Worm (Caenorhabditis elegans) whole organism, late embryonic: ENCODE data around the gene fbxa-172.

Source experiments
- C08G9.2 ChIP-seq: sonication (generic microtip); optimal IDR thresholded peaks from 2 replicates; lab custom pipeline; 2016; ENCODE audit warnings: mild to moderate bottlenecking, missing genetic modification characterization, moderate library complexity, missing compliant biosample characterization
- F13H6.1 ChIP-seq: sonication (generic microtip); optimal IDR thresholded peaks from 2 replicates; lab custom pipeline; 2016; ENCODE audit warnings: missing genetic modification characterization, missing compliant biosample characterization
- K02D7.2 ChIP-seq: sonication (generic microtip); optimal IDR thresholded peaks from 2 replicates; lab custom pipeline; 2017; ENCODE audit warnings: mild to moderate bottlenecking, missing genetic modification characterization, missing compliant biosample characterization
- K09A11.1 ChIP-seq: sonication (generic microtip); optimal IDR thresholded peaks from 2 replicates; lab custom pipeline; 2017; ENCODE audit warnings: antibody characterized with exemption, mild to moderate bottlenecking, missing genetic modification characterization, missing compliant biosample characterization; ENCODE audit not compliant: insufficient read depth
- Y22D7AL.16 ChIP-seq: sonication (generic microtip); optimal IDR thresholded peaks from 2 replicates; lab custom pipeline; 2016; ENCODE audit warnings: missing genetic modification characterization, missing compliant biosample characterization
- ahr-1 ChIP-seq: sonication (generic microtip); optimal IDR thresholded peaks from 2 replicates; lab custom pipeline; 2016; ENCODE audit warnings: missing genetic modification characterization, missing compliant biosample characterization
- ceh-14 ChIP-seq: sonication (generic microtip); optimal IDR thresholded peaks from 2 replicates; lab custom pipeline; 2016; ENCODE audit warnings: missing genotype, missing genetic modification characterization, missing compliant biosample characterization
- ceh-2 ChIP-seq: sonication (generic microtip); optimal IDR thresholded peaks from 2 replicates; lab custom pipeline; 2016; ENCODE audit warnings: missing genotype, missing genetic modification characterization, missing compliant biosample characterization
- ceh-22 ChIP-seq: sonication (generic microtip); optimal IDR thresholded peaks from 2 replicates; lab custom pipeline; 2017; ENCODE audit warnings: missing biosample characterization, missing genetic modification characterization
- ceh-31 ChIP-seq: sonication (generic microtip); optimal IDR thresholded peaks from 2 replicates; lab custom pipeline; 2016; ENCODE audit warnings: missing genetic modification characterization, missing compliant biosample characterization
- ceh-45 ChIP-seq: fragments of 200-800 bp; sonication (Bioruptor generic); IDR thresholded peaks from 2 replicates; pipeline ENCODE4 v1.3.6; 2022; ENCODE audit warnings: missing genetic modification reagents, missing genetic modification characterization, missing compliant biosample characterization
- elt-2 ChIP-seq: sonication (generic microtip); optimal IDR thresholded peaks from 2 replicates; lab custom pipeline; 2016; ENCODE audit warnings: missing genetic modification reagents, missing genetic modification characterization, missing compliant biosample characterization
- ets-4 ChIP-seq: sonication (generic microtip); optimal IDR thresholded peaks from 2 replicates; lab custom pipeline; 2016; ENCODE audit warnings: missing genetic modification characterization, missing compliant biosample characterization
- fkh-6 ChIP-seq: sonication (generic microtip); optimal IDR thresholded peaks from 2 replicates; lab custom pipeline; 2016; ENCODE audit warnings: missing genetic modification characterization, missing compliant biosample characterization
- gmeb-2 ChIP-seq: sonication (generic microtip); optimal IDR thresholded peaks from 2 replicates; lab custom pipeline; 2016; ENCODE audit warnings: missing genetic modification characterization, inconsistent platforms, missing compliant biosample characterization
- hlh-13 ChIP-seq: fragments of 200-800 bp; sonication (Bioruptor generic); optimal IDR thresholded peaks from 2 replicates; lab custom pipeline; 2018; ENCODE audit warnings: mild to moderate bottlenecking, missing genetic modification characterization, missing compliant biosample characterization
- hlh-15 ChIP-seq: sonication (generic microtip); optimal IDR thresholded peaks from 2 replicates; lab custom pipeline; 2016; ENCODE audit warnings: missing genetic modification characterization, missing compliant biosample characterization
- hlh-6 ChIP-seq: sonication (generic microtip); optimal IDR thresholded peaks from 2 replicates; lab custom pipeline; 2016; ENCODE audit warnings: missing genotype, missing genetic modification characterization, missing compliant biosample characterization
- hlh-8 ChIP-seq: sonication (generic microtip); optimal IDR thresholded peaks from 2 replicates; lab custom pipeline; 2016; ENCODE audit warnings: missing genotype, missing genetic modification characterization, missing compliant biosample characterization
- lim-6 ChIP-seq: sonication (generic microtip); optimal IDR thresholded peaks from 2 replicates; lab custom pipeline; 2016; ENCODE audit warnings: missing genetic modification characterization, missing compliant biosample characterization
- madf-2 ChIP-seq: sonication (generic microtip); optimal IDR thresholded peaks from 2 replicates; lab custom pipeline; 2017; ENCODE audit warnings: missing genetic modification characterization, missing compliant biosample characterization
- nfya-1 ChIP-seq: sonication (generic microtip); optimal IDR thresholded peaks from 2 replicates; lab custom pipeline; 2017; ENCODE audit warnings: missing genetic modification characterization, mild to moderate bottlenecking, missing compliant biosample characterization, antibody characterized with exemption, moderate library complexity
- nhr-232 ChIP-seq: sonication (generic microtip); optimal IDR thresholded peaks from 2 replicates; lab custom pipeline; 2016; ENCODE audit warnings: missing genetic modification characterization, missing compliant biosample characterization
- npax-4 ChIP-seq: sonication (generic microtip); optimal IDR thresholded peaks from 2 replicates; lab custom pipeline; 2016; ENCODE audit warnings: missing genetic modification characterization, missing compliant biosample characterization
- odd-2 ChIP-seq: sonication (generic microtip); optimal IDR thresholded peaks from 2 replicates; lab custom pipeline; 2017; ENCODE audit warnings: antibody characterized with exemption, mild to moderate bottlenecking, missing genetic modification characterization, missing compliant biosample characterization
- pag-3 ChIP-seq: sonication (generic microtip); optimal IDR thresholded peaks from 2 replicates; lab custom pipeline; 2016; ENCODE audit warnings: missing compliant biosample characterization, missing genetic modification characterization, borderline replicate concordance
- pha-2 ChIP-seq: sonication (generic microtip); optimal IDR thresholded peaks from 2 replicates; lab custom pipeline; 2017; ENCODE audit warnings: mild to moderate bottlenecking, missing genetic modification characterization, missing compliant biosample characterization
- pha-4 ChIP-seq: fragments of 150-350 bp; optimal IDR thresholded peaks from 2 replicates; lab custom pipeline; 2018; ENCODE audit warnings: missing biosample characterization, missing genetic modification reagents, missing genetic modification characterization
- ref-2 ChIP-seq: sonication (generic microtip); optimal IDR thresholded peaks from 2 replicates; lab custom pipeline; 2016; ENCODE audit warnings: missing genetic modification characterization, missing compliant biosample characterization
- rnt-1 ChIP-seq: sonication (generic microtip); optimal IDR thresholded peaks from 2 replicates; lab custom pipeline; 2016; ENCODE audit warnings: missing genetic modification characterization, missing compliant biosample characterization
- sox-2 ChIP-seq: fragments of 200-800 bp; sonication (Bioruptor generic); IDR thresholded peaks from 2 replicates; pipeline ENCODE4 v1.3.6; 2022; ENCODE audit warnings: missing genetic modification reagents, missing genetic modification characterization, missing compliant biosample characterization
- syd-9 ChIP-seq: sonication (generic microtip); optimal IDR thresholded peaks from 2 replicates; lab custom pipeline; 2016; ENCODE audit warnings: mild to moderate bottlenecking, missing genetic modification characterization, moderate library complexity, missing compliant biosample characterization
- tbx-2 ChIP-seq: sonication (generic microtip); optimal IDR thresholded peaks from 2 replicates; lab custom pipeline; 2016; ENCODE audit warnings: missing genetic modification characterization, missing compliant biosample characterization
- ttx-3 ChIP-seq: sonication (generic microtip); optimal IDR thresholded peaks from 2 replicates; lab custom pipeline; 2016; ENCODE audit warnings: missing genetic modification reagents, missing genetic modification characterization, missing compliant biosample characterization
- unc-3 ChIP-seq, 2 experiments: fragments of 200-800 bp in 1 of 2; sonication (Bioruptor generic) in 1 of 2; sonication (generic microtip) in 1 of 2; conservative IDR thresholded peaks in 1 of 2; optimal IDR thresholded peaks in 1 of 2; 2 replicates each; pipeline versions ENCODE4 v1.3.6 to Lab custom; 2016 to 2022; ENCODE audit warnings: missing compliant biosample characterization in 2 of 2, missing genetic modification characterization in 2 of 2, missing genetic modification reagents in 1 of 2
- unc-42 ChIP-seq: sonication (generic microtip); optimal IDR thresholded peaks from 2 replicates; lab custom pipeline; 2016; ENCODE audit warnings: missing genotype, missing genetic modification characterization, missing compliant biosample characterization
- unc-86 ChIP-seq: sonication (generic microtip); optimal IDR thresholded peaks from 2 replicates; lab custom pipeline; 2016; ENCODE audit warnings: missing genetic modification characterization, missing compliant biosample characterization
- zip-5 ChIP-seq: sonication (generic microtip); optimal IDR thresholded peaks from 2 replicates; lab custom pipeline; 2016; ENCODE audit warnings: missing genetic modification characterization, missing compliant biosample characterization

fbxa-172 gene

DNA sequence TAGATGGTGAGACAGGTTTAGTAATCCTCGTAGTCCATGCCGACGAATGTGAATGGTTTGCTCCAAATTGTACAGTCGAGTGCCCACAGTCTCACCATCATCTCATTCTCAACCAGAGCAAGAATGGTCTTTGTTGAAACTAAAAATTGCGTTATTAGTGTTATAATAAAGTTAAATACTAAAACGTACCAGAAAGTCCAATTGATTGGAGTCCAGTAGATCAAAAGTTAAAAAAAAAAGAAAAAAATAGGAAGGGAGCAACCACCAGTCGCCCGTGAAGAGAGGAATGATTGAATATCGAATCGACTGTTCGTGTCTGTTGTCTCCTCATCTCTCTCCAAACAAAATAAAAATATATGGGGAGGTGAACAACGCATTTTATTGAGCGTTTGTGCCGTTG, 28.6 kb upstream of the fbxa-172 start, which contains the start of gene C18D4.12:
TSS of gene C18D4.12 (minus strand) at position 101 of the 400 bp plus-strand sequence.
- TF ChIP-seq syd-9 (no peak), C08G9.2 (tag; lab: Kevin White, UChicago) (no peak), gmeb-2 (tag; lab: Kevin White, UChicago) (no peak), ceh-22 (tag; lab: Kevin White, UChicago) (no peak), tbx-2 (no peak), pha-4 (tag; lab: Kevin White, UChicago) (no peak), unc-42 (tag; lab: Kevin White, UChicago) (no peak), ceh-45 (no peak), ceh-14 (no peak), ttx-3 (no peak)

DNA sequence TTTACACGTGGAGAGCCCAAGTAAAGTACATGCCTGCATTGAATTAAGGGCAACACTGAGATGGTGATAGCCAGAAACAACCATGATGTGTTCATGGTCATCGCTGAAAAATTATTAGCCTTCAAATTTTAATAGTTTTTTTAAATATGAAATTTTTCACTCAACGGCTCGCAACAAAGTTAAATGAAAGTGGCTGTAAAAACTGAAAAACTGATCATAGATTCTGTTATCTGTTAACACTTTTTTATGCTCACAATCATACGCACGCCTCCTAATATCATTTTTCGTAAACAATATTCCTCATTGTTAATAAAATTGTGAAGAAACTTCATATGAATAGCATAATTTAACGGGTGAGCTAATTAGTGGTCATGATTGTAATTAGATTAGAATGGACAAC, 27.6 kb upstream of the fbxa-172 start, which contains the start of gene C18D4.4:
TSS of gene C18D4.4 (minus strand) at position 101 of the 400 bp plus-strand sequence.
- TF ChIP-seq madf-2 (tag; lab: Kevin White, UChicago) (no peak), sox-2 (GFP tag; lab: Robert Waterston, UW) (no peak), K09A11.1 (tag; lab: Kevin White, UChicago) (no peak), nfya-1 (no peak), ets-4 (tag; lab: Kevin White, UChicago) (no peak)

DNA sequence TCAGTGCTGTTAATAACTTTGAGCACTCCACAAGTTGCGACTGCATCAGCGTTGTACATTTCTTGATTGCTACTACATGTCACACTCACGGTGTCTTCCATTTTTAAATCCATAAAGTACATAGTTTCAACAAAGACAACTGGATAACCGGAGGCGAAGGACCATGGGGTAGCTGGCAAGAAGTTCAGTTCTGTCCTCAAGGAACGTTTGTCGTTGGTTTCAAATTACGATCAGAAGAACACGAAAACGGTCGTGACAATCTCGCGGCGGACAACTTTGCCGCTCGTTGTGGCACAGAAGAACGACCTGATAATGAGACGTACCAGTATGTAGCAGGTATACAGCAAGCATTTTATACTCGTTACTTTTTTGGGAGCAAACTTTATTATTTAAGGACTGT, 26.4 kb upstream of the fbxa-172 start, which contains the start of gene C18D4.3:
TSS of gene C18D4.3 (minus strand) at position 101 of the 400 bp plus-strand sequence.
- no peak for TF ChIP-seq elt-2
- TF ChIP-seq ceh-31 (tag; lab: Kevin White, UChicago) = no peak
- TF ChIP-seq hlh-6 (tag; lab: Kevin White, UChicago) = no peak
- no peak for TF ChIP-seq odd-2
- TF ChIP-seq K02D7.2 (tag; lab: Kevin White, UChicago) = no peak
- TF ChIP-seq rnt-1 (tag; lab: Kevin White, UChicago) = no peak
- no peak for TF ChIP-seq nhr-232
- no peak for TF ChIP-seq ets-4 (tag; lab: Kevin White, UChicago)
- no peak for TF ChIP-seq pag-3
- TF ChIP-seq hlh-13 (GFP tag; lab: Kevin White, UChicago) = no peak
- no peak for TF ChIP-seq K09A11.1 (tag; lab: Kevin White, UChicago)
- no peak for TF ChIP-seq lim-6 (tag; lab: Kevin White, UChicago)
- TF ChIP-seq fkh-6 (tag; lab: Kevin White, UChicago) = no peak
- no peak for TF ChIP-seq unc-3 (GFP tag; conservative IDR thresholded peaks at IDR 0.05; lab: Robert Waterston, UW)
- no peak for TF ChIP-seq unc-3 (tag; optimal IDR thresholded peaks at IDR 0.05; lab: Kevin White, UChicago)
- TF ChIP-seq F13H6.1 (tag; lab: Kevin White, UChicago) = no peak
- no peak for TF ChIP-seq hlh-15 (tag; lab: Kevin White, UChicago)

DNA sequence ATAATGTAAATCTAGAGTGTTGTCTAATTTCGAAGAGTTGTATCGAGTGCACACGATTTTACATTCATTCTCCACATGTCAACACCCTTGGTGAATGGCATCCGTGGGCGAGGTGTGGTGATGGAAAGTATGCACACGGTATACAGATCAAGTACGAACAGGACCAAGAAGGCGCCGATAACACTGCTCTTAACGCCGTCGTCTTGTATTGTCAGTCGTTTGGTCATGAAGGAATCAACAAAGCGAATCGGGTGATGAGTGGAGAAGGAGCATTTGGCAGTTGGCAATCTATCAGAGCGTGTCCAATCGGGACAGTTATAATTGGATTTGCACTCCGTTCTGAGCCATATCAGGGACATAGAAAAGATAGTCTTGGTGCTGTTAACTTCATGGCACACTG, 25.8 kb upstream of the fbxa-172 start:
- no peak for TF ChIP-seq unc-86
- TF ChIP-seq npax-4 (tag; lab: Kevin White, UChicago) = no peak
- no peak for TF ChIP-seq ahr-1
- TF ChIP-seq pag-3 = no peak
- TF ChIP-seq ceh-2 (tag; lab: Kevin White, UChicago) = no peak
- no peak for TF ChIP-seq ceh-31 (tag; lab: Kevin White, UChicago)
- no peak for TF ChIP-seq unc-3 (GFP tag; conservative IDR thresholded peaks at IDR 0.05; lab: Robert Waterston, UW)
- no peak for TF ChIP-seq unc-3 (tag; optimal IDR thresholded peaks at IDR 0.05; lab: Kevin White, UChicago)
- no peak for TF ChIP-seq Y22D7AL.16 (tag; lab: Kevin White, UChicago)
- no peak for TF ChIP-seq odd-2
- TF ChIP-seq rnt-1 (tag; lab: Kevin White, UChicago) = no peak
- no peak for TF ChIP-seq ref-2 (tag; lab: Kevin White, UChicago)
- TF ChIP-seq zip-5 = no peak
- TF ChIP-seq pha-2 (tag; lab: Kevin White, UChicago) = no peak
- no peak for TF ChIP-seq tbx-2
- no peak for TF ChIP-seq hlh-8
